Fruit fly (Drosophila melanogaster): ENCODE measurements around the gene SkpD.

The SkpD gene

DNA sequence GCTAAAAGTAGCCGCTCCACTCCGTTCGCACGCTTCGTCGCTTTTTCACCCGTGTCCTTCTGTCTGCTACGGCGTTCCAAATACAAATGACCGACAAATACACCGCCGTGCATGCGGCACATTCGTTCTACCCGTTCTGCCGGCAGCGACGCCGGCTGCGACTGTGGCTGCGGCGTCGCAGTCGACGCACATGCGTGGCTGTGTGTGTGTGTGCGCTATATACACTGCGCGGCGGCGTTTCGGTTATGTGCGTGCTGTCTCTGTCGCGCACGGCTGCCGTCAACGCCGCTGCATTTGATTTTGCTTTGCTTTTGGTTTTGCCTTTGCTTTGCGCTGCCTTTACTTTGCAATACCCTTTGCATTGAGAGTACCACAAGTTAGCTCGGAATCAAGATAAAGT lies 29.1 kb upstream of the SkpD start, which contains the start of gene zld:
Gene zld, minus strand, starts transcription at position 92 of the 400 bp plus-strand sequence.
- TF ChIP-seq insv (optimal IDR thresholded peaks at IDR 0.05) (no peak), ttk (optimal IDR thresholded peaks at IDR 0.05) (no peak), Myc (optimal IDR thresholded peaks at IDR 0.05) (no peak), psq (optimal IDR thresholded peaks at IDR 0.05) (no peak), h (optimal IDR thresholded peaks at IDR 0.05) (no peak), Sin3A (optimal IDR thresholded peaks at IDR 0.05) (no peak)

dm6 chrX:19784875-19785274 lies 27.7 kb upstream of the SkpD start:
- TF ChIP-seq ttk (optimal IDR thresholded peaks at IDR 0.05) = no peak
- no peak for TF ChIP-seq Myc (optimal IDR thresholded peaks at IDR 0.05)
- no peak for TF ChIP-seq psq (optimal IDR thresholded peaks at IDR 0.05)
- TF ChIP-seq insv (optimal IDR thresholded peaks at IDR 0.05) = no peak
- TF ChIP-seq h (optimal IDR thresholded peaks at IDR 0.05) = no peak
- TF ChIP-seq Sin3A (optimal IDR thresholded peaks at IDR 0.05) = no peak

DNA sequence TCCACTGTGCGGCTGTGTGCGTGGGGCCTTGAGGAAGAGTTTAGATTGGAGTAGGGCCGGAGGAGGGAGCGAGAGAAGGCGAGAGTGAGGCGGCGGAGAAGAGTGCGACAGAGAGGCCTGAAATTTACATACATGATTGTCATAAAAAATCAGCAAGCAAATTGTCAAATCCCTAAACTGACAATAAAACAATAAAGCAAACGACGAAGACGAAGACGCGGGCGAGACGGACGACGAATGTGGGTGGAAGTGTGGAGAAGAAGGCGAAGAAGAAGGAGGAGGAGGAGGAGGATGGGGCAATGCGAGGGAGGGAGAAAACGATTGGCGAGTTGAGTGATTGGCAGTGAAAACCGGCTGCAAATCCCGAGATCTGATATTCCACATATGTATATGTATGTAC lies 27.1 kb upstream of the SkpD start:
- TF ChIP-seq psq (optimal IDR thresholded peaks at IDR 0.05) (no peak), Myc (optimal IDR thresholded peaks at IDR 0.05) (no peak), ttk (optimal IDR thresholded peaks at IDR 0.05) (no peak), Sin3A (optimal IDR thresholded peaks at IDR 0.05) (no peak), insv (optimal IDR thresholded peaks at IDR 0.05) (no peak)

dm6 chrX:19786823-19787222 lies 25.7 kb upstream of the SkpD start:
- no peak for TF ChIP-seq insv (optimal IDR thresholded peaks at IDR 0.05)
- TF ChIP-seq ttk (optimal IDR thresholded peaks at IDR 0.05) = no peak
- no peak for TF ChIP-seq Sin3A (optimal IDR thresholded peaks at IDR 0.05)
- no peak for TF ChIP-seq h (optimal IDR thresholded peaks at IDR 0.05)
- no peak for TF ChIP-seq psq (optimal IDR thresholded peaks at IDR 0.05)
- TF ChIP-seq Myc (optimal IDR thresholded peaks at IDR 0.05) = no peak

- no peak for TF ChIP-seq ttk (optimal IDR thresholded peaks at IDR 0.05)
- TF ChIP-seq h (optimal IDR thresholded peaks at IDR 0.05) = no peak
- no peak for TF ChIP-seq insv (optimal IDR thresholded peaks at IDR 0.05)
- TF ChIP-seq Sin3A (optimal IDR thresholded peaks at IDR 0.05) = no peak
- no peak for TF ChIP-seq psq (optimal IDR thresholded peaks at IDR 0.05)
These were observed 24.5 kb upstream of the SkpD start for dm6 chrX:19787921-19788620.

DNA sequence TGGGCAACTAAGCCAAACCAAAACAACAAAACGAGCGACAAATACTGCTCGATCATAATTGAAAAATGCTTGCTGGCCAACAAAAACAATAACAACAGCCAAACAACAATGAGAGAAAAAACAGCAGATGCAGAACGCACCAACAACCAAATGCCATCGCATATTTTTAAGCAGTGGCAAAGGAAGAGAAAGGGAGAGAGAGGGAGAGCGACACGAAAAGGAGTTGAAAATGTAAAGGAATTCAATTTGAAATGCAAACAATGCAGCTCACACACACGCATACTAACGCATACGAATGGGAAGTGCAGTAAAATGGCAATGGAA lies 23.9 kb upstream of the SkpD start:
- no peak for TF ChIP-seq Myc (optimal IDR thresholded peaks at IDR 0.05)
- no peak for TF ChIP-seq psq (optimal IDR thresholded peaks at IDR 0.05)
- TF ChIP-seq Sin3A (optimal IDR thresholded peaks at IDR 0.05) = no peak
- no peak for TF ChIP-seq ttk (optimal IDR thresholded peaks at IDR 0.05)
- no peak for TF ChIP-seq insv (optimal IDR thresholded peaks at IDR 0.05)
- no peak for TF ChIP-seq h (optimal IDR thresholded peaks at IDR 0.05)

DNA sequence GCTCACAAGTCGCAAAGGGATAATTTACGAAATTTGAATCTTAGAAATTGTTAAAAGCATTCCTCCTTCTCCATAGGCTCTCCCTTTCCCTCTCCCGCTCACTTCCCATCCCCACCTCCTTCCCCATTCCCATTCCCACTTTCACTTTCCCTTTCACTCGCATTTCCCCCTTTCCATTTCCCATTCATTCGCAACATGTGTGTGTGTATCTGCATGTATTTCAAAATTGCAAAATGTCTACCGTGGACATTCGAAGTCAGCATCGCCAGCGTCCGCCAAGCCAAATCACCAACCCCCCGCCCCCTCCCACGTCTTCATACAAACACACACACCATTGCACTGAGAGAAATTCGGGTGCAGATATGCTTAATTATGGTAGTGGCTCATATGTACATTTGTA lies 20.7 kb upstream of the SkpD start:
- TF ChIP-seq h (optimal IDR thresholded peaks at IDR 0.05) = no peak
- TF ChIP-seq psq (optimal IDR thresholded peaks at IDR 0.05) = no peak
- no peak for TF ChIP-seq insv (optimal IDR thresholded peaks at IDR 0.05)
- TF ChIP-seq Myc (optimal IDR thresholded peaks at IDR 0.05) = no peak
- TF ChIP-seq ttk (optimal IDR thresholded peaks at IDR 0.05) = no peak
- no peak for TF ChIP-seq Sin3A (optimal IDR thresholded peaks at IDR 0.05)

DNA sequence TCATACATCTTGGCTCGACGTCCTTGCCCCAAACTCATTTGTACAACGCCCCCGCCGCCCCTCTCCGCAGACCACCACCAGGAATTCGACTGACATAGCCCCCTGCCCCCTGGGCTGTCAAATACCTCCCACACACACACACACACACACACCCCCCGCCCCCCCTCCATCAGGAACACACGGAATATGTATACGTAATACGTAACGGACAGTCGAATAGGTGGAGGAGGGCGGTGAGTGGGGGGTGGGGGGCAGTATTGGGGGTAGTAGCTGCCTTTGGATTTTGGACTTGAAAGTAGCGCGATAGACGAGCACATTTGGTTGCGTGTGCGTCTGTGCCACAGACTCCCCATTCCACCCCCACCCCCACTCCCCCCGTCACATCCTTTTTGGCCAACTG lies 20.0 kb upstream of the SkpD start:
- TF ChIP-seq ttk (optimal IDR thresholded peaks at IDR 0.05) = no peak
- no peak for TF ChIP-seq insv (optimal IDR thresholded peaks at IDR 0.05)
- no peak for TF ChIP-seq Sin3A (optimal IDR thresholded peaks at IDR 0.05)
- TF ChIP-seq h (optimal IDR thresholded peaks at IDR 0.05) = no peak
- TF ChIP-seq Myc (optimal IDR thresholded peaks at IDR 0.05) = no peak
- TF ChIP-seq psq (optimal IDR thresholded peaks at IDR 0.05) = no peak

DNA sequence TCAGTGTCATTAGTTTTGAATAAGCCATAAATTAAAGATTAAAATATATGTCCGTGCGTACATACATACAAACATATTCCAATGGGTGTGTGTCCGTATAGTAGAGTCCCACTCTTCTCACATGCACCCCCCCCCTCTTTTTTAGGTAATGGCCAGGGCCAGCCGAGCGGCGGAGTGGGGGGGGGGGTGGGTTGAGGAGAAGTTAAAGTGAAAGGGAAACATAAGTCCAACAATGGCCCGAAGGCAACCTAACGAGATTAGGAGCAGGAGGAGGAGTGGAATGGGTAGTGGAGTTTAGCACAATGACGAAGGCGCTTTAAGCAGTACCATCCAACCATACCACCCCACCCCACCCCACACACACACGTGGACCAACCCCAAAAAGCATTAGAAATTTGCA lies 16.7 kb upstream of the SkpD start:
- TF ChIP-seq Sin3A (optimal IDR thresholded peaks at IDR 0.05) (no peak), psq (optimal IDR thresholded peaks at IDR 0.05) (no peak), h (optimal IDR thresholded peaks at IDR 0.05) (no peak), Myc (optimal IDR thresholded peaks at IDR 0.05) (no peak), insv (optimal IDR thresholded peaks at IDR 0.05) (no peak), ttk (optimal IDR thresholded peaks at IDR 0.05) (no peak)

DNA sequence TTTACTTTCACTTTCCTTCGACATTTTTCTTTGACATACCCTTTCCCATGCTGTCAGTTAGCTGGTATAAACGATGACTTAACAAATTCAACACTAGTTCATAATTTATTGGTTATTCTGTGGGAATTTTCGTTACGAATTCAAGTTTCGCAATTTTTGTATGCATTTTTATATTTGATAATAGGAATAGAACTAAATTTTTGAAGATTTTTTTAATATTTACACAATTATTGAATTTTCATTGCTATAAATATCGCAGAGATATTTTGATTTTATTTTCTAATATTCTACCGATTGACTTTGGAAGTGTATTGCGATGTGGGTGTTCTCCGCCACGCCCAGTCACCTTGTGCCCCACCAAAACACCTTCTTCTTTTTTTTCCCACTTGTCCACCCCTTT lies 6.4 kb upstream of the SkpD start:
- TF ChIP-seq psq (optimal IDR thresholded peaks at IDR 0.05) = no peak
- no peak for TF ChIP-seq Sin3A (optimal IDR thresholded peaks at IDR 0.05)
- no peak for TF ChIP-seq h (optimal IDR thresholded peaks at IDR 0.05)
- TF ChIP-seq insv (optimal IDR thresholded peaks at IDR 0.05) = no peak
- TF ChIP-seq Myc (optimal IDR thresholded peaks at IDR 0.05) = no peak
- no peak for TF ChIP-seq ttk (optimal IDR thresholded peaks at IDR 0.05)

DNA sequence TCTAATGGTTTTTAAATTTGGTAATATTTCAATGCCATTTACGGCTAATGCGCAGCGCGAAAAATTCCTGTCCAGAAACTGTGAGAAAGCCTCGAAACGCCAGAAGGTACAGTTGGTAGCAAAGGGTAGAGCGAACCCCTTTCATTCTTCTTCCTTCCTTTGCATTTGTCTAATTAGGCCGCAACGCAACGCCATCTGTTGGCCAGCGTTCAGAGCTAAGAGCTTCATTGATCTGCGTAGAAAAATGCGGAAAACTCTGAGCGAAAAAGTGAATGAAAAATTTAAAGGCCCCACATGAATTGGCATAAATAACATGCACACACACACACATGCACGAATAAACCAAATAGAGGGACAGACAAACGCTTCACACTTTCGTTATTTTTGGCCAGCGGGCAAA lies 1.5 kb upstream of the SkpD start:
- TF ChIP-seq psq (optimal IDR thresholded peaks at IDR 0.05) (no peak), Sin3A (optimal IDR thresholded peaks at IDR 0.05) (no peak), ttk (optimal IDR thresholded peaks at IDR 0.05) (no peak), insv (optimal IDR thresholded peaks at IDR 0.05) (no peak), Myc (optimal IDR thresholded peaks at IDR 0.05) (no peak), h (optimal IDR thresholded peaks at IDR 0.05) (no peak)

DNA sequence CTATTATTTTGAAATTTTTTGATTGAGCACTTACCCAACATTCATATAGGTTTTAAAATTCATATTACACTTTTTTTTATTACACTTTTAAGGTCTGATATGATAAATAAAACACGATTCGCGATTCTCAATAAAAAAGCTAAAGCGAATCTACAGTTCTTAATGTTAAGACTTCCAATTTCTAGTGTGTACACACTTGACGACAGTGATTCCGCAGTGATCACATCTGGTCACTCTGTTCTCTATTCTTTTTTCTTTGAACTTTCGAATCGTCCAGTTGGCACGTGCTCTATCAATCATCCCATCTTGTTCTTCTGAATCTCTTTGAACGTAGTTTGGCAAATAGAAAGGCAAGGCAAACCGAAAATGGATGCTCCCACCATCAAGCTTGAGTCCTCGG lies 3.2 kb downstream of the SkpD start, which contains the start of gene SkpC:
Gene SkpC, plus strand, starts transcription at position 301 of the 400 bp plus-strand sequence.
- TF ChIP-seq ttk (optimal IDR thresholded peaks at IDR 0.05) (no peak), h (optimal IDR thresholded peaks at IDR 0.05) (no peak), Sin3A (optimal IDR thresholded peaks at IDR 0.05) (no peak), psq (optimal IDR thresholded peaks at IDR 0.05) (no peak), Myc (optimal IDR thresholded peaks at IDR 0.05) (no peak), insv (optimal IDR thresholded peaks at IDR 0.05) (no peak)

DNA sequence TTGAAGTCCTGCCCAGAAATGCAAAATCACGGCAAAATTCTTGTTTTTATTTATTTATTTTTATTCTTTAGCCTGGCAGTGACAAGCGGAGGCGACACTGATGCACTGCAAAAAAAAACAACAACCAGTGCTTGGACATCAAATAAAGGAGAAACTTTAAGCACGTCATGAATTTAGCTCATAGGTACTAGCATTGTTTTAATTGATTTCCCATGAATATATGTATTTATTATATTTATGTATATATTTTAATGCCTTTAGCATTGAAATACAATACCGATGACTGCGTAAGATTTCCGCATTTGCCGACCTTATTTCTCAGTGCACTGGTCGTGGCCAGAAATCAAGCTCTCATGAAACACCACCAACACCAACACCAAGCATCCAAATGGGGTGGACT lies 6.1 kb downstream of the SkpD start:
- TF ChIP-seq Myc (optimal IDR thresholded peaks at IDR 0.05) (no peak), Sin3A (optimal IDR thresholded peaks at IDR 0.05) (no peak), h (optimal IDR thresholded peaks at IDR 0.05) (no peak), insv (optimal IDR thresholded peaks at IDR 0.05) (no peak), ttk (optimal IDR thresholded peaks at IDR 0.05) (no peak), psq (optimal IDR thresholded peaks at IDR 0.05) (no peak)
